Fruit fly (Drosophila melanogaster) whole organism, embryonic: ENCODE data around the gene p24-1.

Experiments
- Atf-2 ChIP-seq: fragments of 200-800 bp; sonication (Bioruptor generic); optimal IDR thresholded peaks from 2 replicates; lab custom pipeline; 2016; ENCODE audit warnings: missing biosample characterization, missing genetic modification characterization
- Atf6 ChIP-seq: fragments of 200-800 bp; sonication (Bioruptor generic); IDR thresholded peaks from 2 replicates; pipeline ENCODE4 v1.3.6; 2022; ENCODE audit warnings: missing biosample characterization, missing genetic modification characterization
- BEAF-32 ChIP-seq: fragments of 200-800 bp; sonication (Bioruptor generic); optimal IDR thresholded peaks from 3 replicates; lab custom pipeline; 2017; ENCODE audit warnings: missing biosample characterization, missing genetic modification characterization, mild to moderate bottlenecking, moderate library complexity, missing genetic modification reagents
- CG10267 ChIP-seq: fragments of 200-800 bp; sonication (Bioruptor generic); optimal IDR thresholded peaks from 2 replicates; lab custom pipeline; 2018; ENCODE audit warnings: missing biosample characterization, mild to moderate bottlenecking, missing genetic modification characterization, moderate library complexity
- CG13287 ChIP-seq: fragments of 200-800 bp; sonication (Bioruptor generic); IDR thresholded peaks from 2 replicates; pipeline ENCODE4 v1.3.6; 2022; ENCODE audit warnings: missing biosample characterization, missing genetic modification characterization; ENCODE audit not compliant: partially characterized antibody
- CG15514 ChIP-seq: fragments of 200-800 bp; sonication (Bioruptor generic); optimal IDR thresholded peaks from 3 replicates; lab custom pipeline; 2017; ENCODE audit warnings: missing biosample characterization, missing genetic modification characterization, mild to moderate bottlenecking, moderate library complexity, missing genetic modification reagents
- CG15601 ChIP-seq: fragments of 200-800 bp; sonication (Bioruptor generic); optimal IDR thresholded peaks from 3 replicates; lab custom pipeline; 2019; ENCODE audit warnings: missing biosample characterization, mild to moderate bottlenecking, missing genetic modification characterization, moderate library complexity
- CG1602 ChIP-seq: fragments of 200-800 bp; sonication (Bioruptor generic); optimal IDR thresholded peaks from 3 replicates; lab custom pipeline; 2016; ENCODE audit warnings: missing biosample characterization, missing genetic modification characterization
- CG17361 ChIP-seq: fragments of 200-800 bp; sonication (Bioruptor generic); IDR thresholded peaks from 3 replicates; pipeline ENCODE4 v1.3.6; 2022; ENCODE audit warnings: missing biosample characterization, missing genetic modification characterization
- CG17568 ChIP-seq: fragments of 200-800 bp; sonication (Bioruptor generic); optimal IDR thresholded peaks from 2 replicates; lab custom pipeline; 2018; ENCODE audit warnings: missing biosample characterization, mild to moderate bottlenecking, missing genetic modification characterization, moderate library complexity
- CG2712 ChIP-seq: fragments of 200-800 bp; optimal IDR thresholded peaks from 3 replicates; lab custom pipeline; 2019; ENCODE audit warnings: missing biosample characterization, mild to moderate bottlenecking, missing genetic modification characterization, moderate library complexity
- CG30020 ChIP-seq: fragments of 200-800 bp; optimal IDR thresholded peaks from 2 replicates; lab custom pipeline; 2019; ENCODE audit warnings: missing biosample characterization, mild to moderate bottlenecking, missing genetic modification characterization, moderate library complexity
- CG32772 ChIP-seq: fragments of 200-800 bp; sonication (Bioruptor generic); IDR thresholded peaks from 2 replicates; pipeline ENCODE4 v1.3.6; 2022; ENCODE audit warnings: missing biosample characterization, missing genetic modification characterization
- CG3407 ChIP-seq: fragments of 200-800 bp; sonication (Bioruptor generic); optimal IDR thresholded peaks from 2 replicates; lab custom pipeline; 2018; ENCODE audit warnings: missing biosample characterization, mild to moderate bottlenecking, missing genetic modification characterization
- CG3995 ChIP-seq: fragments of 200-800 bp; sonication (Bioruptor generic); optimal IDR thresholded peaks from 3 replicates; lab custom pipeline; 2016; ENCODE audit warnings: missing biosample characterization, missing genetic modification characterization
- CG4404 ChIP-seq: fragments of 200-800 bp; sonication (Bioruptor generic); IDR thresholded peaks from 2 replicates; pipeline ENCODE4 v1.3.6; 2022; ENCODE audit warnings: missing biosample characterization, missing genetic modification characterization
- CG4820 ChIP-seq: fragments of 200-800 bp; sonication (Bioruptor generic); optimal IDR thresholded peaks from 3 replicates; lab custom pipeline; 2016; ENCODE audit warnings: missing biosample characterization, missing genetic modification characterization
- CG4854 ChIP-seq: fragments of 200-800 bp; sonication (Bioruptor generic); optimal IDR thresholded peaks from 2 replicates; lab custom pipeline; 2016; ENCODE audit warnings: missing biosample characterization, missing genetic modification characterization, inconsistent platforms
- CG6791 ChIP-seq: fragments of 200-800 bp; sonication (Bioruptor generic); IDR thresholded peaks from 3 replicates; pipeline ENCODE4 v1.3.6; 2022; ENCODE audit warnings: missing biosample characterization, missing genetic modification characterization; ENCODE audit not compliant: partially characterized antibody
- CG7839 ChIP-seq: fragments of 200-800 bp; sonication (Bioruptor generic); optimal IDR thresholded peaks from 3 replicates; lab custom pipeline; 2018; ENCODE audit warnings: missing biosample characterization, mild to moderate bottlenecking, missing genetic modification characterization, moderate library complexity
- CG8478 ChIP-seq: fragments of >200 bp; optimal IDR thresholded peaks from 2 replicates; lab custom pipeline; 2018
- CG8765 ChIP-seq: fragments of 200-800 bp; sonication (Bioruptor generic); IDR thresholded peaks from 2 replicates; pipeline ENCODE4 v1.3.6; 2022; ENCODE audit warnings: missing biosample characterization, missing genetic modification characterization
- CG9817 ChIP-seq: fragments of 200-800 bp; sonication (Bioruptor generic); optimal IDR thresholded peaks from 2 replicates; lab custom pipeline; 2018; ENCODE audit warnings: missing biosample characterization, mild to moderate bottlenecking, missing genetic modification characterization, moderate library complexity
- CG9932 ChIP-seq: fragments of 200-800 bp; sonication (Bioruptor generic); IDR thresholded peaks from 2 replicates; pipeline ENCODE4 v1.3.6; 2022; ENCODE audit warnings: missing biosample characterization, missing genetic modification characterization
- Dbx ChIP-seq: fragments of 200-800 bp; sonication (Bioruptor generic); IDR thresholded peaks from 3 replicates; pipeline ENCODE4 v1.3.6; 2022; ENCODE audit warnings: missing biosample characterization, missing genetic modification characterization
- HHEX ChIP-seq: fragments of 200-800 bp; sonication (Bioruptor generic); optimal IDR thresholded peaks from 3 replicates; lab custom pipeline; 2017; ENCODE audit warnings: missing biosample characterization, mild to moderate bottlenecking, missing genetic modification characterization, missing genetic modification reagents
- HLH4C ChIP-seq: fragments of 200-800 bp; sonication (Bioruptor generic); IDR thresholded peaks from 3 replicates; pipeline ENCODE4 v1.3.6; 2022; ENCODE audit warnings: missing biosample characterization, missing genetic modification characterization; ENCODE audit not compliant: partially characterized antibody
- Lhr ChIP-seq: fragments of 200-800 bp; sonication (Bioruptor generic); optimal IDR thresholded peaks from 3 replicates; lab custom pipeline; 2017; ENCODE audit warnings: mild to moderate bottlenecking, missing biosample characterization, missing genetic modification reagents, missing genetic modification characterization
- MBD-R2 ChIP-seq: fragments of 200-800 bp; sonication (Bioruptor generic); IDR thresholded peaks from 2 replicates; pipeline ENCODE4 v1.3.6; 2022; ENCODE audit warnings: missing biosample characterization, missing genetic modification characterization
- Meics ChIP-seq: fragments of 200-800 bp; sonication (Bioruptor generic); optimal IDR thresholded peaks from 2 replicates; lab custom pipeline; 2017; ENCODE audit warnings: missing biosample characterization, mild to moderate bottlenecking, missing genetic modification characterization
- NC2β ChIP-seq: fragments of 200-800 bp; sonication (Bioruptor generic); optimal IDR thresholded peaks from 2 replicates; lab custom pipeline; 2016; ENCODE audit warnings: missing biosample characterization, missing genetic modification characterization
- Trl ChIP-seq, 3 experiments: fragments of >200 bp in 2 of 3; fragments of 200-800 bp in 1 of 3; sonication (Bioruptor generic) in 1 of 3; optimal IDR thresholded peaks; 2 replicates in 1 of 3; 3 replicates in 2 of 3; lab custom pipeline; 2016 to 2017; ENCODE audit warnings: missing biosample characterization in 1 of 3, missing genetic modification characterization in 1 of 3
- Usf ChIP-seq: fragments of 200-800 bp; sonication (Bioruptor generic); optimal IDR thresholded peaks from 2 replicates; lab custom pipeline; 2017; ENCODE audit warnings: missing genotype, missing biosample characterization, missing genetic modification characterization
- bbx ChIP-seq: fragments of 200-800 bp; sonication (Bioruptor generic); IDR thresholded peaks from 2 replicates; pipeline ENCODE4 v1.3.6; 2022; ENCODE audit warnings: missing biosample characterization, missing genetic modification characterization; ENCODE audit not compliant: partially characterized antibody
- bigmax ChIP-seq: fragments of 200-800 bp; sonication (Bioruptor generic); optimal IDR thresholded peaks from 2 replicates; lab custom pipeline; 2018; ENCODE audit warnings: missing biosample characterization, mild to moderate bottlenecking, missing genetic modification characterization
- btn ChIP-seq: fragments of 200-800 bp; sonication (Bioruptor generic); optimal IDR thresholded peaks from 2 replicates; lab custom pipeline; 2016; ENCODE audit warnings: missing biosample characterization, missing genetic modification characterization
- cad ChIP-seq: fragments of >200 bp; optimal IDR thresholded peaks from 2 replicates; lab custom pipeline; 2017; ENCODE audit warnings: missing biosample characterization, missing genetic modification characterization
- croc ChIP-seq: fragments of 200-800 bp; sonication (Bioruptor generic); conservative IDR thresholded peaks from 3 replicates; pipeline ENCODE4 v1.3.6; 2022; ENCODE audit warnings: missing biosample characterization, missing genetic modification characterization
- fu2 ChIP-seq: fragments of 200-800 bp; sonication (Bioruptor generic); optimal IDR thresholded peaks from 2 replicates; lab custom pipeline; 2016; ENCODE audit warnings: missing biosample characterization, missing genetic modification characterization
- hth ChIP-seq: fragments of >200 bp; optimal IDR thresholded peaks from 2 replicates; lab custom pipeline; 2017; ENCODE audit warnings: inconsistent platforms
- inv ChIP-seq: fragments of 200-800 bp; sonication (Bioruptor generic); IDR thresholded peaks from 2 replicates; pipeline ENCODE4 v1.3.6; 2022; ENCODE audit warnings: missing biosample characterization, missing genetic modification characterization; ENCODE audit not compliant: partially characterized antibody
- luna ChIP-seq: fragments of 200-800 bp; sonication (Bioruptor generic); optimal IDR thresholded peaks from 2 replicates; lab custom pipeline; 2016; ENCODE audit warnings: missing biosample characterization, missing genetic modification characterization
- mld ChIP-seq: fragments of 200-800 bp; sonication (Bioruptor generic); IDR thresholded peaks from 3 replicates; pipeline ENCODE4 v1.3.6; 2022; ENCODE audit warnings: missing biosample characterization, missing genetic modification characterization; ENCODE audit not compliant: partially characterized antibody
- prd ChIP-seq, 3 experiments: fragments of >200 bp in 2 of 3; fragments of 200-800 bp in 1 of 3; sonication (Bioruptor generic) in 1 of 3; optimal IDR thresholded peaks in 2 of 3; IDR thresholded peaks in 1 of 3; 2 replicates in 2 of 3; 3 replicates in 1 of 3; pipeline versions ENCODE4 v1.3.6 to Lab custom; 2017 to 2022; ENCODE audit warnings: missing biosample characterization in 1 of 3, missing genetic modification characterization in 1 of 3
- rib ChIP-seq: fragments of 200-800 bp; sonication (Bioruptor generic); IDR thresholded peaks from 2 replicates; pipeline ENCODE4 v1.3.6; 2022; ENCODE audit warnings: missing biosample characterization, missing genetic modification characterization
- sd ChIP-seq: fragments of 200-800 bp; sonication (Bioruptor generic); optimal IDR thresholded peaks from 3 replicates; lab custom pipeline; 2018; ENCODE audit warnings: missing biosample characterization, mild to moderate bottlenecking, missing genetic modification characterization, moderate library complexity
- sr ChIP-seq: fragments of 200-800 bp; sonication (Bioruptor generic); IDR thresholded peaks from 3 replicates; pipeline ENCODE4 v1.3.6; 2022; ENCODE audit warnings: missing biosample characterization, missing genetic modification characterization
- trh ChIP-seq: fragments of 200-800 bp; sonication (Bioruptor generic); optimal IDR thresholded peaks from 2 replicates; lab custom pipeline; 2016; ENCODE audit warnings: missing biosample characterization, missing genetic modification characterization
- tup ChIP-seq: fragments of 200-800 bp; sonication (Bioruptor generic); optimal IDR thresholded peaks from 2 replicates; lab custom pipeline; 2016; ENCODE audit warnings: missing biosample characterization, mild to moderate bottlenecking, missing genetic modification characterization, moderate library complexity

The p24-1 gene

dm6 chrX:11816434-11816948 lies 35.8 kb downstream of the p24-1 start, which contains the start of the genes CG1578 and rudhira (continued):
- TF ChIP-seq Trl (optimal IDR thresholded peaks at IDR 0.05; lab: Kevin White, UChicago), result no peak
- TF ChIP-seq Trl (GFP tag; optimal IDR thresholded peaks at IDR 0.05; lab: Kevin White, UChicago), result no peak
- no peak for TF ChIP-seq sd (tag; lab: Kevin White, UChicago)
- TF ChIP-seq bbx (GFP tag; lab: Robert Waterston, UW), result no peak
- TF ChIP-seq CG8765 (GFP tag; lab: Robert Waterston, UW), result no peak
- no peak for TF ChIP-seq luna (GFP tag; lab: Kevin White, UChicago)
- 0 out of 2 replicates have a peak, but pooled peaks have one; percentile 24 for TF ChIP-seq rib (GFP tag; lab: Robert Waterston, UW)
- peak; percentile 83 for TF ChIP-seq Lhr
- TF ChIP-seq HLH4C (GFP tag; lab: Robert Waterston, UW), result no peak
- TF ChIP-seq sr (GFP tag; lab: Robert Waterston, UW), result peak; percentile 49; the same call in 1 of the 3 replicates
- no peak for TF ChIP-seq trh (GFP tag; lab: Kevin White, UChicago)
- TF ChIP-seq tup (GFP tag; lab: Kevin White, UChicago), result no peak
- TF ChIP-seq croc, result no peak
- TF ChIP-seq Atf6, result no peak
- TF ChIP-seq hth (lab: Kevin White, UChicago), result no peak
- TF ChIP-seq Dbx (GFP tag; lab: Robert Waterston, UW), result no peak
- no peak for TF ChIP-seq CG8478 (lab: Kevin White, UChicago)
- peak; percentile 13 for TF ChIP-seq CG30020 (tag; lab: Kevin White, UChicago)
- TF ChIP-seq CG6791, result no peak
- no peak for TF ChIP-seq mld (GFP tag; lab: Robert Waterston, UW)
- no peak for TF ChIP-seq CG17568 (GFP tag; lab: Kevin White, UChicago)
- TF ChIP-seq CG17361 (GFP tag; lab: Robert Waterston, UW), result 0 out of 3 replicates have a peak, but pooled peaks have one; percentile 17
- TF ChIP-seq bigmax (GFP tag; lab: Kevin White, UChicago), result no peak
- peak; percentile 88 for TF ChIP-seq CG10267 (tag; lab: Kevin White, UChicago)
- no peak for TF ChIP-seq btn (GFP tag; lab: Kevin White, UChicago)
- TF ChIP-seq fu2, result no peak
- no peak for TF ChIP-seq CG32772 (GFP tag; lab: Robert Waterston, UW)
- TF ChIP-seq Usf, result no peak
- peak; percentile 8 for TF ChIP-seq HHEX
- peak; percentile 9 for TF ChIP-seq CG9817 (tag; lab: Kevin White, UChicago)
- TF ChIP-seq CG15601 (tag; lab: Kevin White, UChicago), result peak; percentile 40
- no peak for TF ChIP-seq prd (optimal IDR thresholded peaks at IDR 0.05; lab: Kevin White, UChicago)
- TF ChIP-seq prd (GFP tag; IDR thresholded peaks at IDR 0.05; lab: Robert Waterston, UW), result 0 out of 3 replicates have a peak, but pooled peaks have one; percentile 12
- TF ChIP-seq CG3407 (GFP tag; lab: Kevin White, UChicago), result no peak
- TF ChIP-seq CG1602, result no peak
- TF ChIP-seq inv (GFP tag; lab: Robert Waterston, UW), result no peak
- TF ChIP-seq CG4820 (GFP tag; lab: Kevin White, UChicago), result no peak
- peak; percentile 35; the same call in 1 of the 2 replicates for TF ChIP-seq MBD-R2 (GFP tag; lab: Robert Waterston, UW)
- TF ChIP-seq CG4854, result no peak
- TF ChIP-seq CG15514 (GFP tag; lab: Kevin White, UChicago), result peak; percentile 73
- no peak for TF ChIP-seq CG4404
- TF ChIP-seq Meics (GFP tag; lab: Kevin White, UChicago), result peak; percentile 21
- no peak for TF ChIP-seq CG3995 (GFP tag; lab: Kevin White, UChicago)
- no peak for TF ChIP-seq cad (GFP tag; lab: Kevin White, UChicago)
- TF ChIP-seq NC2β, result no peak
- TF ChIP-seq CG2712 (tag; lab: Kevin White, UChicago), result no peak
- TF ChIP-seq CG9932 (GFP tag; lab: Robert Waterston, UW), result no peak
- TF ChIP-seq CG7839 (tag; lab: Kevin White, UChicago), result peak; percentile 2
- no peak for TF ChIP-seq Atf-2
- TF ChIP-seq BEAF-32 (GFP tag; lab: Kevin White, UChicago), result peak; percentile 52
- TF ChIP-seq CG13287 (GFP tag; lab: Robert Waterston, UW), result peak; percentile 12; the same call in 1 of the 2 replicates
